Worm (Caenorhabditis elegans) whole organism, L1 larva: ENCODE measurements around the gene sru-6.
A peak's percentile ranks its signal among the peaks of the same experiment; 100 is the strongest.

ENCODE experiments used
- C16A3.4 ChIP-seq: fragments of 150-350 bp; optimal IDR thresholded peaks from 2 replicates; lab custom pipeline; 2014; ENCODE audit warnings: missing biosample characterization, missing genetic modification characterization
- F16B12.6 ChIP-seq: fragments of 150-350 bp; optimal IDR thresholded peaks from 2 replicates; lab custom pipeline; 2014; ENCODE audit warnings: missing biosample characterization, missing genetic modification characterization
- aha-1 ChIP-seq: fragments of 150-350 bp; optimal IDR thresholded peaks from 2 replicates; lab custom pipeline; 2014; ENCODE audit warnings: missing biosample characterization, missing genetic modification characterization
- blmp-1 ChIP-seq: fragments of 150-350 bp; optimal IDR thresholded peaks from 2 replicates; lab custom pipeline; 2014; ENCODE audit warnings: missing biosample characterization, missing genetic modification characterization
- ceh-8 ChIP-seq: fragments of 200-800 bp; sonication (Bioruptor generic); optimal IDR thresholded peaks from 2 replicates; lab custom pipeline; 2018; ENCODE audit warnings: mild to moderate bottlenecking, missing genetic modification characterization, moderate library complexity, missing compliant biosample characterization
- dpl-1 ChIP-seq, 3 experiments: fragments of 150-350 bp in 2 of 3; sonication (generic microtip) in 1 of 3; optimal IDR thresholded peaks; 2 replicates each; lab custom pipeline; 2014 to 2017; ENCODE audit warnings: missing biosample characterization in 3 of 3, missing genetic modification characterization in 3 of 3, missing genetic modification reagents in 3 of 3
- efl-1 ChIP-seq, 4 experiments: fragments of 150-350 bp; optimal IDR thresholded peaks in 3 of 4; peaks in 1 of 4; 1 replicate in 1 of 4; 2 replicates in 3 of 4; lab custom pipeline; 2014; ENCODE audit warnings: missing biosample characterization in 2 of 4, missing genetic modification characterization in 2 of 4, missing genetic modification reagents in 2 of 4
- elt-2 ChIP-seq: sonication (generic microtip); optimal IDR thresholded peaks from 2 replicates; lab custom pipeline; 2016; ENCODE audit warnings: missing genetic modification characterization, mild to moderate bottlenecking, inconsistent platforms, missing compliant biosample characterization, missing genetic modification reagents
- elt-3 ChIP-seq, 6 experiments: fragments of 150-350 bp in 1 of 6; sonication (generic microtip); optimal IDR thresholded peaks; 2 replicates each; lab custom pipeline; 2017 to 2018; ENCODE audit warnings: missing biosample characterization in 6 of 6, missing genetic modification characterization in 6 of 6, inconsistent platforms in 1 of 6
- ets-5 ChIP-seq: fragments of 200-800 bp; sonication (Bioruptor generic); IDR thresholded peaks from 2 replicates; pipeline ENCODE4 v1.3.6; 2022; ENCODE audit warnings: missing genetic modification characterization, missing compliant biosample characterization
- fkh-4 ChIP-seq: sonication (generic microtip); optimal IDR thresholded peaks from 2 replicates; lab custom pipeline; 2016; ENCODE audit warnings: missing compliant biosample characterization, missing genetic modification characterization, borderline replicate concordance
- fkh-8 ChIP-seq: sonication (generic microtip); optimal IDR thresholded peaks from 2 replicates; lab custom pipeline; 2016; ENCODE audit warnings: mild to moderate bottlenecking, missing genetic modification characterization, missing compliant biosample characterization
- grh-1 ChIP-seq: fragments of 200-800 bp; sonication (Bioruptor generic); IDR thresholded peaks from 2 replicates; pipeline ENCODE4 v1.3.6; 2022; ENCODE audit warnings: missing genetic modification reagents, missing genetic modification characterization, missing compliant biosample characterization
- isw-1 ChIP-seq: fragments of 200-800 bp; sonication (Bioruptor generic); IDR thresholded peaks from 2 replicates; pipeline ENCODE4 v1.3.6; 2022; ENCODE audit warnings: missing genetic modification characterization, missing compliant biosample characterization
- lin-13 ChIP-seq: fragments of 150-350 bp; optimal IDR thresholded peaks from 2 replicates; lab custom pipeline; 2014; ENCODE audit warnings: missing biosample characterization, missing genetic modification reagents, missing genetic modification characterization
- lin-14 ChIP-seq: fragments of 200-800 bp; sonication (Bioruptor generic); optimal IDR thresholded peaks from 2 replicates; lab custom pipeline; 2018; ENCODE audit warnings: mild to moderate bottlenecking, missing genetic modification characterization, moderate library complexity, missing compliant biosample characterization
- lin-15B ChIP-seq: fragments of 150-350 bp; sonication (generic microtip); optimal IDR thresholded peaks from 3 replicates; lab custom pipeline; 2014; ENCODE audit warnings: missing biosample characterization, missing genetic modification characterization
- lin-35 ChIP-seq, 2 experiments: fragments of 150-350 bp; optimal IDR thresholded peaks; 2 replicates each; lab custom pipeline; 2014; ENCODE audit warnings: missing biosample characterization in 2 of 2, missing genetic modification characterization in 2 of 2, missing genetic modification reagents in 2 of 2
- lin-39 ChIP-seq: fragments of 150-350 bp; optimal IDR thresholded peaks from 2 replicates; lab custom pipeline; 2014; ENCODE audit warnings: missing biosample characterization, missing genetic modification reagents, missing genetic modification characterization
- lir-3 ChIP-seq: sonication (generic microtip); optimal IDR thresholded peaks from 2 replicates; lab custom pipeline; 2016; ENCODE audit warnings: mild to moderate bottlenecking, missing genetic modification characterization, moderate library complexity, missing compliant biosample characterization; ENCODE audit not compliant: poor library complexity
- lsy-2 ChIP-seq, 2 experiments: fragments of 150-350 bp; optimal IDR thresholded peaks; 2 replicates each; lab custom pipeline; 2014; ENCODE audit warnings: missing biosample characterization in 2 of 2, missing genetic modification characterization in 2 of 2
- mab-9 ChIP-seq: fragments of 200-800 bp; sonication (Bioruptor generic); IDR thresholded peaks from 2 replicates; pipeline ENCODE4 v1.3.6; 2022; ENCODE audit warnings: missing genetic modification reagents, missing genetic modification characterization, missing compliant biosample characterization
- mef-2 ChIP-seq: fragments of 150-350 bp; optimal IDR thresholded peaks from 2 replicates; lab custom pipeline; 2014; ENCODE audit warnings: missing biosample characterization, missing genetic modification characterization
- mep-1 ChIP-seq: fragments of 150-350 bp; optimal IDR thresholded peaks from 2 replicates; lab custom pipeline; 2014; ENCODE audit warnings: missing biosample characterization, missing genetic modification characterization
- nhr-12 ChIP-seq: sonication (generic microtip); optimal IDR thresholded peaks from 2 replicates; lab custom pipeline; 2017; ENCODE audit warnings: missing biosample characterization, missing genetic modification characterization
- nhr-19 ChIP-seq: fragments of 200-800 bp; sonication (Bioruptor generic); conservative IDR thresholded peaks from 2 replicates; pipeline ENCODE4 v1.3.6; 2022; ENCODE audit warnings: missing genetic modification characterization, missing compliant biosample characterization
- nhr-20 ChIP-seq: sonication (generic microtip); optimal IDR thresholded peaks from 2 replicates; lab custom pipeline; 2016; ENCODE audit warnings: mild to moderate bottlenecking, missing genetic modification characterization, missing compliant biosample characterization
- nhr-237 ChIP-seq: fragments of 150-350 bp; optimal IDR thresholded peaks from 2 replicates; lab custom pipeline; 2014; ENCODE audit warnings: missing biosample characterization, missing genetic modification characterization
- nhr-28 ChIP-seq: fragments of 150-350 bp; optimal IDR thresholded peaks from 2 replicates; lab custom pipeline; 2014; ENCODE audit warnings: missing biosample characterization, missing genetic modification characterization
- nhr-47 ChIP-seq: sonication (generic microtip); optimal IDR thresholded peaks from 2 replicates; lab custom pipeline; 2016; ENCODE audit warnings: mild to moderate bottlenecking, missing genetic modification characterization, moderate library complexity, missing compliant biosample characterization
- nhr-71 ChIP-seq: sonication (generic microtip); optimal IDR thresholded peaks from 2 replicates; lab custom pipeline; 2016; ENCODE audit warnings: mild to moderate bottlenecking, missing genetic modification characterization, moderate library complexity, missing compliant biosample characterization
- nhr-76 ChIP-seq: sonication (generic microtip); optimal IDR thresholded peaks from 2 replicates; lab custom pipeline; 2017; ENCODE audit warnings: missing biosample characterization, missing genetic modification characterization
- nhr-77 ChIP-seq: fragments of 150-350 bp; optimal IDR thresholded peaks from 2 replicates; lab custom pipeline; 2014; ENCODE audit warnings: missing biosample characterization, missing genetic modification characterization
- nhr-90 ChIP-seq: sonication (generic microtip); optimal IDR thresholded peaks from 2 replicates; lab custom pipeline; 2016; ENCODE audit warnings: mild to moderate bottlenecking, missing genetic modification characterization, missing compliant biosample characterization; ENCODE audit not compliant: poor library complexity
- pax-3 ChIP-seq: fragments of 200-800 bp; sonication (Bioruptor generic); optimal IDR thresholded peaks from 2 replicates; lab custom pipeline; 2018; ENCODE audit warnings: mild to moderate bottlenecking, missing genetic modification characterization, moderate library complexity, missing compliant biosample characterization
- pqm-1 ChIP-seq: sonication (generic microtip); optimal IDR thresholded peaks from 3 replicates; lab custom pipeline; 2017; ENCODE audit warnings: missing biosample characterization, missing genetic modification characterization
- rnt-1 ChIP-seq: sonication (generic microtip); optimal IDR thresholded peaks from 2 replicates; lab custom pipeline; 2016; ENCODE audit warnings: mild to moderate bottlenecking, missing genetic modification characterization, moderate library complexity, missing compliant biosample characterization
- skn-1 ChIP-seq: fragments of 150-350 bp; optimal IDR thresholded peaks from 2 replicates; lab custom pipeline; 2014; ENCODE audit warnings: missing biosample characterization, missing genetic modification characterization
- snu-23 ChIP-seq: sonication (generic microtip); optimal IDR thresholded peaks from 2 replicates; lab custom pipeline; 2016; ENCODE audit warnings: missing genetic modification characterization, missing compliant biosample characterization
- sptf-1 ChIP-seq: fragments of 150-350 bp; optimal IDR thresholded peaks from 2 replicates; lab custom pipeline; 2014; ENCODE audit warnings: missing biosample characterization, missing genetic modification characterization
- sup-37 ChIP-seq: fragments of 200-800 bp; sonication (Bioruptor generic); optimal IDR thresholded peaks from 2 replicates; lab custom pipeline; 2018; ENCODE audit warnings: mild to moderate bottlenecking, missing genetic modification characterization, missing compliant biosample characterization
- unc-86 ChIP-seq: sonication (generic microtip); optimal IDR thresholded peaks from 2 replicates; lab custom pipeline; 2016; ENCODE audit warnings: missing genetic modification characterization, missing compliant biosample characterization
- zip-4 ChIP-seq: fragments of 200-800 bp; sonication (Bioruptor generic); optimal IDR thresholded peaks from 2 replicates; lab custom pipeline; 2018; ENCODE audit warnings: mild to moderate bottlenecking, missing genetic modification characterization, moderate library complexity, missing compliant biosample characterization

Gene sru-6

ce11 chrIV:9527002-9527401, 36.6 kb downstream of the sru-6 start:
- TF ChIP-seq fkh-8 (tag; lab: Kevin White, UChicago) (no peak), elt-2 (tag; lab: Kevin White, UChicago) (peak; percentile 51), lin-15B (tag; lab: Kevin White, UChicago) (no peak)

- no peak for TF ChIP-seq elt-2 (tag; lab: Kevin White, UChicago)
Measured at ce11 chrIV:9529647-9530046, 39.2 kb downstream of the sru-6 start, which contains the start of gene elo-7. Gene elo-7, plus strand, starts transcription at chrIV:9529947.

DNA sequence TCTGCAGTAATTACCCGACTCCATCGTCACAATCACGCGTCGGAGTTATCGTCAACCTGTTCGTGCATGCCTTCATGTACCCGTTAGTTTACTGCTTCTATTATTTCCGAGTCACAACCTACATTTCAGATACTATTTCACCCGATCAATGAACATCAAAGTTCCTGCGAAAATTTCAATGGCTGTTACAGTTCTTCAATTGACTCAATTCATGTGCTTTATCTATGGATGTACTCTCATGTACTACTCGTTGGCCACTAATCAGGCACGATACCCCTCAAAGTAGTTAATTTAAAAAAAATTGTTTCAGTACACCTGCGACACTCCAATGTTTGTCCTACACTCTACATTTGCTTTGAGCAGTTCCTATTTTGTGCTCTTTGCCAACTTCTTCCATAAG, 40.3 kb downstream of the sru-6 start:
- TF ChIP-seq lsy-2 (tag; optimal IDR thresholded peaks at IDR 0.05; lab: Kevin White, UChicago) (no peak), dpl-1 (GFP tag; optimal IDR thresholded peaks at IDR 0.05; lab: Kevin White, UChicago) (no peak), nhr-71 (tag; lab: Kevin White, UChicago) (peak; percentile 15), sptf-1 (tag; lab: Kevin White, UChicago) (no peak), nhr-19 (GFP tag; lab: Robert Waterston, UW) (no peak), snu-23 (GFP tag; lab: Kevin White, UChicago) (peak; percentile 9), nhr-28 (no peak), nhr-90 (tag; lab: Kevin White, UChicago) (peak; percentile 34)

DNA sequence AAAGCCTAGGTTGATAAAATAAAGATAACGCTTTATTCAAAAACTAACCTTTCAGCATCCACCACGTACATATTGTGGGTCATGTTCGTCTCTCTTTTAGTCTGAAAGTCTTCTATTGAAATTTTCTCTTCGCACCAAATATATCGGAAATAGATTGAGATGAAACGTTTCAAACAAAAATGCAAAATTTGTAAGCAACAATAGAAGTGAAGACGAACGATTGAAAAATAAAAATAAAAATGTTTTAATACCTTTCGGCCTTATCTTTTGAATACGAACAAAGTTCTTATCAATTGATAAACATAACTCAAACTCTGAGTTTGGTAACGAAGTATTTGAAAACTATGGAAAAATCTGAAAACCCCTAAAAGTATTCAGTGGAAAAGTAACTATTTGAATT, 42.7 kb downstream of the sru-6 start, which contains the start of gene F56H11.2:
Gene F56H11.2, minus strand, starts transcription at position 101 of the 400 bp plus-strand sequence.
- TF ChIP-seq mep-1 (tag; lab: Kevin White, UChicago) (no peak), lin-14 (no peak), lin-15B (tag; lab: Kevin White, UChicago) (no peak), nhr-20 (tag; lab: Kevin White, UChicago) (no peak), grh-1 (no peak), nhr-12 (no peak), rnt-1 (no peak), nhr-47 (no peak)
- TF ChIP-seq, all 84 proteins: peak for 0

DNA sequence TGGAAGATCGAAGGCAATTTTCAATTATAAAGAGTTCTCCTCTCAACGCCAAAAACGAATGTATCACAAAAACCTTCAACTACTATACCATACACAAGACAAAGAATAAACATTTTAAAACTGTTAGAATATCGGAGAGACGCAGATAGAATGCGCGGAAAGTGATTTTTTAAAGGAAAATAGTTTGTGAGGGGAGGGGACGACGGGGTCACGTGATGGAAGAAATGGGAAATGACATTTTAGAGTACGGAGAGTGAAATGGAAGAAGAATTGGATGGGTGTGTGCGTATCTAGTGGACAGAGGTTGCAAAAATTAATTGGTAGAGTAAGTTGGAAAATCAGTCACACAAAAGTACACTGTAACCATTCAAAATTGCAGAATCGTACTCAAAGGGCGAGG, 43.9 kb downstream of the sru-6 start:
- TF ChIP-seq efl-1 (optimal IDR thresholded peaks at IDR 0.05; lab: Kevin White, UChicago) (peak; percentile 34 to 54), efl-1 (GFP tag; optimal IDR thresholded peaks at IDR 0.05 in 1 of 2; lab: Kevin White, UChicago) (peak; percentile 34 to 95), lin-39 (tag; lab: Kevin White, UChicago) (no peak), ceh-8 (GFP tag; lab: Kevin White, UChicago) (no peak), unc-86 (tag; lab: Kevin White, UChicago) (no peak), aha-1 (no peak), nhr-76 (tag; lab: Kevin White, UChicago) (no peak), zip-4 (GFP tag; lab: Kevin White, UChicago) (no peak), mef-2 (tag; lab: Kevin White, UChicago) (no peak), lir-3 (tag; lab: Kevin White, UChicago) (peak; percentile 15), lin-14 (peak; percentile 85), C16A3.4 (tag; lab: Kevin White, UChicago) (peak; percentile 50), skn-1 (tag; lab: Kevin White, UChicago) (peak; percentile 69), sup-37 (no peak), nhr-237 (tag; lab: Kevin White, UChicago) (peak; percentile 53), ets-5 (GFP tag; lab: Robert Waterston, UW) (no peak), dpl-1 (GFP tag; optimal IDR thresholded peaks at IDR 0.05; lab: Kevin White, UChicago) (peak; percentile 45 to 52 (median 49)), F16B12.6 (no peak), elt-3 (tag; optimal IDR thresholded peaks at IDR 0.05; lab: Kevin White, UChicago) (peak in 2 of 6 experiments; percentile 57 to 82), isw-1 (no peak), mab-9 (GFP tag; lab: Robert Waterston, UW) (no peak), mep-1 (tag; lab: Kevin White, UChicago) (peak; percentile 86), blmp-1 (peak; percentile 94), lin-13 (GFP tag; lab: Kevin White, UChicago) (peak; percentile 63), elt-2 (tag; lab: Kevin White, UChicago) (no peak), nhr-77 (tag; lab: Kevin White, UChicago) (no peak), pqm-1 (tag; lab: Kevin White, UChicago) (no peak), lin-35 (GFP tag; optimal IDR thresholded peaks at IDR 0.05; lab: Kevin White, UChicago) (peak; percentile 9 to 66), fkh-4 (no peak), pax-3 (tag; lab: Kevin White, UChicago) (no peak), nhr-47 (peak; percentile 62), nhr-71 (tag; lab: Kevin White, UChicago) (peak; percentile 82), nhr-19 (GFP tag; lab: Robert Waterston, UW) (peak; percentile 66)
